Fruit fly (Drosophila melanogaster) whole organism, prepupa: ENCODE results near the gene MESR6.

ENCODE experiments used
- CG15336 ChIP-seq: fragments of 200-800 bp; sonication (Bioruptor generic); IDR thresholded peaks from 2 replicates; pipeline ENCODE4 v1.3.6; 2022; ENCODE audit warnings: missing biosample characterization, missing genetic modification characterization
- CG6163 ChIP-seq: fragments of 200-800 bp; sonication (Bioruptor generic); IDR thresholded peaks from 3 replicates; pipeline ENCODE4 v1.3.6; 2022; ENCODE audit warnings: missing biosample characterization, missing genetic modification characterization
- CG6854 ChIP-seq: fragments of 200-800 bp; sonication (Bioruptor generic); optimal IDR thresholded peaks from 2 replicates; lab custom pipeline; 2017; ENCODE audit warnings: missing biosample characterization, mild to moderate bottlenecking, missing genetic modification characterization
- CG9139 ChIP-seq: fragments of 200-800 bp; sonication (Bioruptor generic); optimal IDR thresholded peaks from 3 replicates; lab custom pipeline; 2017; ENCODE audit warnings: missing biosample characterization, mild to moderate bottlenecking, missing genetic modification characterization
- Gug ChIP-seq: fragments of 200-800 bp; sonication (Bioruptor generic); IDR thresholded peaks from 2 replicates; pipeline ENCODE4 v1.3.6; 2022; ENCODE audit warnings: missing biosample characterization, missing genetic modification characterization
- Hr39 ChIP-seq: fragments of 200-800 bp; sonication (Bioruptor generic); optimal IDR thresholded peaks from 2 replicates; lab custom pipeline; 2016; ENCODE audit warnings: missing biosample characterization, missing genetic modification characterization
- Sox15 ChIP-seq: fragments of 200-800 bp; sonication (Bioruptor generic); optimal IDR thresholded peaks from 3 replicates; lab custom pipeline; 2016; ENCODE audit warnings: missing biosample characterization, missing genetic modification characterization
- esn ChIP-seq: fragments of 200-800 bp; sonication (Bioruptor generic); optimal IDR thresholded peaks from 2 replicates; lab custom pipeline; 2016; ENCODE audit warnings: missing biosample characterization, mild to moderate bottlenecking, missing genetic modification characterization, moderate library complexity
- salr ChIP-seq, 2 experiments: fragments of 200-800 bp; sonication (Bioruptor generic); optimal IDR thresholded peaks; 3 replicates each; lab custom pipeline; 2016 to 2018; ENCODE audit warnings: missing biosample characterization in 2 of 2, missing genetic modification characterization in 2 of 2, mild to moderate bottlenecking in 1 of 2
- spab ChIP-seq: fragments of 200-800 bp; sonication (Bioruptor generic); optimal IDR thresholded peaks from 2 replicates; lab custom pipeline; 2017; ENCODE audit warnings: missing biosample characterization, mild to moderate bottlenecking, missing genetic modification characterization, missing genetic modification reagents
- ss ChIP-seq, 2 experiments: fragments of 200-800 bp; sonication (Bioruptor generic); optimal IDR thresholded peaks; 2 replicates in 1 of 2; 3 replicates in 1 of 2; lab custom pipeline; 2017 to 2018; ENCODE audit warnings: mild to moderate bottlenecking in 2 of 2, missing biosample characterization in 2 of 2, missing genetic modification characterization in 2 of 2, moderate library complexity in 1 of 2

dm6 chr3L:19078444-19078843 lies 14.0 kb upstream of the MESR6 start:
- TF ChIP-seq spab (no peak), CG6854 (GFP tag; lab: Kevin White, UChicago) (no peak), Hr39 (no peak), esn (GFP tag; lab: Kevin White, UChicago) (peak; percentile 10), Sox15 (GFP tag; lab: Kevin White, UChicago) (no peak), salr (GFP tag; optimal IDR thresholded peaks at IDR 0.05; lab: Kevin White, UChicago) (peak in 1 of 2 experiments; percentile 28), CG9139 (no peak), CG6163 (GFP tag; lab: Robert Waterston, UW) (peak; percentile 59), ss (GFP tag; optimal IDR thresholded peaks at IDR 0.05; lab: Kevin White, UChicago) (no peak), CG15336 (GFP tag; lab: Robert Waterston, UW) (peak; percentile 70), Gug (peak; percentile 56; the same call in 1 of the 2 replicates)
